Worm (Caenorhabditis elegans) whole organism, late embryonic: ENCODE results near the gene T06C12.14.
A peak's percentile ranks its signal among the peaks of the same experiment; 100 is the strongest.

Experiments
- C08G9.2 ChIP-seq: sonication (generic microtip); optimal IDR thresholded peaks from 2 replicates; lab custom pipeline; 2016; ENCODE audit warnings: mild to moderate bottlenecking, missing genetic modification characterization, moderate library complexity, missing compliant biosample characterization
- C38D4.7 ChIP-seq: fragments of 200-800 bp; sonication (Bioruptor generic); optimal IDR thresholded peaks from 2 replicates; lab custom pipeline; 2018; ENCODE audit warnings: mild to moderate bottlenecking, missing genetic modification characterization, moderate library complexity, missing compliant biosample characterization
- K02D7.2 ChIP-seq: sonication (generic microtip); optimal IDR thresholded peaks from 2 replicates; lab custom pipeline; 2017; ENCODE audit warnings: mild to moderate bottlenecking, missing genetic modification characterization, missing compliant biosample characterization
- K09A11.1 ChIP-seq: sonication (generic microtip); optimal IDR thresholded peaks from 2 replicates; lab custom pipeline; 2017; ENCODE audit warnings: antibody characterized with exemption, mild to moderate bottlenecking, missing genetic modification characterization, missing compliant biosample characterization; ENCODE audit not compliant: insufficient read depth
- ahr-1 ChIP-seq: sonication (generic microtip); optimal IDR thresholded peaks from 2 replicates; lab custom pipeline; 2016; ENCODE audit warnings: missing genetic modification characterization, missing compliant biosample characterization
- ceh-14 ChIP-seq: sonication (generic microtip); optimal IDR thresholded peaks from 2 replicates; lab custom pipeline; 2016; ENCODE audit warnings: missing genotype, missing genetic modification characterization, missing compliant biosample characterization
- ceh-2 ChIP-seq: sonication (generic microtip); optimal IDR thresholded peaks from 2 replicates; lab custom pipeline; 2016; ENCODE audit warnings: missing genotype, missing genetic modification characterization, missing compliant biosample characterization
- ceh-24 ChIP-seq: sonication (generic microtip); optimal IDR thresholded peaks from 2 replicates; lab custom pipeline; 2016; ENCODE audit warnings: mild to moderate bottlenecking, missing genetic modification characterization, missing compliant biosample characterization
- ceh-34 ChIP-seq: sonication (generic microtip); optimal IDR thresholded peaks from 2 replicates; lab custom pipeline; 2016; ENCODE audit warnings: mild to moderate bottlenecking, missing genetic modification characterization, missing compliant biosample characterization
- ceh-45 ChIP-seq: fragments of 200-800 bp; sonication (Bioruptor generic); IDR thresholded peaks from 2 replicates; pipeline ENCODE4 v1.3.6; 2022; ENCODE audit warnings: missing genetic modification reagents, missing genetic modification characterization, missing compliant biosample characterization
- ceh-48 ChIP-seq: sonication (generic microtip); optimal IDR thresholded peaks from 2 replicates; lab custom pipeline; 2016; ENCODE audit warnings: missing genetic modification characterization, inconsistent platforms, missing compliant biosample characterization
- ceh-6 ChIP-seq: fragments of 200-800 bp; sonication (Bioruptor generic); optimal IDR thresholded peaks from 2 replicates; lab custom pipeline; 2018; ENCODE audit warnings: mild to moderate bottlenecking, missing genetic modification characterization, missing compliant biosample characterization
- ceh-9 ChIP-seq: sonication (generic microtip); optimal IDR thresholded peaks from 2 replicates; lab custom pipeline; 2016; ENCODE audit warnings: mild to moderate bottlenecking, missing genetic modification characterization, inconsistent platforms, missing compliant biosample characterization
- che-1 ChIP-seq: sonication (generic microtip); optimal IDR thresholded peaks from 2 replicates; lab custom pipeline; 2016; ENCODE audit warnings: mild to moderate bottlenecking, missing genetic modification characterization, missing compliant biosample characterization
- dmd-4 ChIP-seq: sonication (generic microtip); optimal IDR thresholded peaks from 2 replicates; lab custom pipeline; 2016; ENCODE audit warnings: borderline replicate concordance, missing genetic modification characterization, missing compliant biosample characterization
- dve-1 ChIP-seq: sonication (generic microtip); optimal IDR thresholded peaks from 2 replicates; lab custom pipeline; 2017; ENCODE audit warnings: antibody characterized with exemption, mild to moderate bottlenecking, missing genetic modification characterization, missing compliant biosample characterization
- elt-2 ChIP-seq: sonication (generic microtip); optimal IDR thresholded peaks from 2 replicates; lab custom pipeline; 2016; ENCODE audit warnings: missing genetic modification reagents, missing genetic modification characterization, missing compliant biosample characterization
- elt-4 ChIP-seq: sonication (generic microtip); optimal IDR thresholded peaks from 2 replicates; lab custom pipeline; 2016; ENCODE audit warnings: missing genetic modification characterization, missing compliant biosample characterization
- fax-1 ChIP-seq: sonication (generic microtip); optimal IDR thresholded peaks from 2 replicates; lab custom pipeline; 2016; ENCODE audit warnings: missing genotype, missing genetic modification characterization, missing compliant biosample characterization
- fkh-6 ChIP-seq: sonication (generic microtip); optimal IDR thresholded peaks from 2 replicates; lab custom pipeline; 2016; ENCODE audit warnings: missing genetic modification characterization, missing compliant biosample characterization
- hlh-13 ChIP-seq: fragments of 200-800 bp; sonication (Bioruptor generic); optimal IDR thresholded peaks from 2 replicates; lab custom pipeline; 2018; ENCODE audit warnings: mild to moderate bottlenecking, missing genetic modification characterization, missing compliant biosample characterization
- hlh-15 ChIP-seq: sonication (generic microtip); optimal IDR thresholded peaks from 2 replicates; lab custom pipeline; 2016; ENCODE audit warnings: missing genetic modification characterization, missing compliant biosample characterization
- lim-6 ChIP-seq: sonication (generic microtip); optimal IDR thresholded peaks from 2 replicates; lab custom pipeline; 2016; ENCODE audit warnings: missing genetic modification characterization, missing compliant biosample characterization
- lin-11 ChIP-seq: fragments of 200-800 bp; sonication (Bioruptor generic); optimal IDR thresholded peaks from 2 replicates; lab custom pipeline; 2018; ENCODE audit warnings: mild to moderate bottlenecking, missing genetic modification characterization, missing compliant biosample characterization
- nfya-1 ChIP-seq: sonication (generic microtip); optimal IDR thresholded peaks from 2 replicates; lab custom pipeline; 2017; ENCODE audit warnings: missing genetic modification characterization, mild to moderate bottlenecking, missing compliant biosample characterization, antibody characterized with exemption, moderate library complexity
- nhr-232 ChIP-seq: sonication (generic microtip); optimal IDR thresholded peaks from 2 replicates; lab custom pipeline; 2016; ENCODE audit warnings: missing genetic modification characterization, missing compliant biosample characterization
- npax-4 ChIP-seq: sonication (generic microtip); optimal IDR thresholded peaks from 2 replicates; lab custom pipeline; 2016; ENCODE audit warnings: missing genetic modification characterization, missing compliant biosample characterization
- pag-3 ChIP-seq: sonication (generic microtip); optimal IDR thresholded peaks from 2 replicates; lab custom pipeline; 2016; ENCODE audit warnings: missing compliant biosample characterization, missing genetic modification characterization, borderline replicate concordance
- pat-9 ChIP-seq: fragments of 200-800 bp; sonication (Bioruptor generic); optimal IDR thresholded peaks from 2 replicates; lab custom pipeline; 2018; ENCODE audit warnings: mild to moderate bottlenecking, missing genetic modification characterization, moderate library complexity, missing compliant biosample characterization
- pax-1 ChIP-seq: fragments of 150-350 bp; optimal IDR thresholded peaks from 2 replicates; lab custom pipeline; 2014; ENCODE audit warnings: missing biosample characterization, missing genetic modification characterization
- pha-2 ChIP-seq: sonication (generic microtip); optimal IDR thresholded peaks from 2 replicates; lab custom pipeline; 2017; ENCODE audit warnings: mild to moderate bottlenecking, missing genetic modification characterization, missing compliant biosample characterization
- pha-4 ChIP-seq: fragments of 150-350 bp; optimal IDR thresholded peaks from 2 replicates; lab custom pipeline; 2018; ENCODE audit warnings: missing biosample characterization, missing genetic modification reagents, missing genetic modification characterization
- rnt-1 ChIP-seq: sonication (generic microtip); optimal IDR thresholded peaks from 2 replicates; lab custom pipeline; 2016; ENCODE audit warnings: missing genetic modification characterization, missing compliant biosample characterization
- sdc-2 ChIP-seq: sonication (generic microtip); optimal IDR thresholded peaks from 2 replicates; lab custom pipeline; 2016; ENCODE audit warnings: missing genotype, missing genetic modification characterization, missing compliant biosample characterization
- tbx-2 ChIP-seq: sonication (generic microtip); optimal IDR thresholded peaks from 2 replicates; lab custom pipeline; 2016; ENCODE audit warnings: missing genetic modification characterization, missing compliant biosample characterization
- tbx-7 ChIP-seq: sonication (generic microtip); optimal IDR thresholded peaks from 2 replicates; lab custom pipeline; 2016; ENCODE audit warnings: missing genotype, missing genetic modification characterization, missing compliant biosample characterization
- ttx-3 ChIP-seq: sonication (generic microtip); optimal IDR thresholded peaks from 2 replicates; lab custom pipeline; 2016; ENCODE audit warnings: missing genetic modification reagents, missing genetic modification characterization, missing compliant biosample characterization
- zip-5 ChIP-seq: sonication (generic microtip); optimal IDR thresholded peaks from 2 replicates; lab custom pipeline; 2016; ENCODE audit warnings: missing genetic modification characterization, missing compliant biosample characterization
- ztf-16 ChIP-seq: sonication (generic microtip); optimal IDR thresholded peaks from 2 replicates; lab custom pipeline; 2017; ENCODE audit warnings: missing genetic modification characterization, missing compliant biosample characterization

The T06C12.14 gene

DNA sequence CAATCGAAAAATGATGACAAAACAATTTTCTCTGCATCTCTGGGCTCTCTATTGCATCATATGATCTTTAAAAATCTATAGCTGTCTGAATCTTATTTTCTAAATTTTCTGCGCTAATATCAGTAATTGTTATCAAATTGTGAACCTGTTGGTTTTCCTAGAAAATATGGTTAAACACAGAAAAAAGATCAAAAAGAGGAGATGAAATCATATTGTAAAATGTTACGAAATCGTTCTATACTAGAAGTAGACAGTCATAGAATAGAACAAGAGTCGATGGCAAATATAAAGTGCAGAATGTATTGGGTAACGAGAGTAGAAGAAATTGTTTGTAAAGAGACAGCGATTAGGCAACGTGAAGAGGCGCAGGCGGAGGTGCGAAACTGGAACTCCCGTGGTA lies 19.1 kb upstream of the T06C12.14 start:
- peak; percentile 32 for TF ChIP-seq elt-2
- TF ChIP-seq ceh-48 (tag; lab: Kevin White, UChicago): no peak
- no peak for TF ChIP-seq pha-4 (tag; lab: Kevin White, UChicago)

DNA sequence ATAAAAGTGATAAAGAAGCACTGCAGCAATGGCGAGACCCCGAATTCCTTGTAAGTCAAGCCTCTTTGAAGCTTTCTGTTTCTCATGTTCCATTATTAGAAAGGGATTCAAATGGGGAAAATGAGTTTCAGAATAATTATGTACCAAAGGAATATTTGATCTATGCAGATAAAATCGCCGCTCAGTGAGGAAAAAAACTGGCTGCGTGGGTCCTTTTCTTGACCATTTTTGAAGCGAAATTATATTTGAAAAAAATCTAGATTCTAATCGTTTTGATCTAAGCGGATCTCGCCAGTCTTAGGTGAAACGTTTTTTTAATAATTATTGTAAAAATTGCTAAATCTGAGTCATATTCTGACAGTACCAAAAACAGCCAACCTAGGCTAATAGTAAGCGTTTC lies 15.1 kb upstream of the T06C12.14 start, which contains the start of gene oac-42:
oac-42 (minus strand) TSS at position 101 of the 400 bp plus-strand sequence.
- no peak for TF ChIP-seq K02D7.2 (tag; lab: Kevin White, UChicago)
- TF ChIP-seq ceh-45: no peak
- TF ChIP-seq rnt-1 (tag; lab: Kevin White, UChicago): no peak
- TF ChIP-seq nhr-232 (tag; lab: Kevin White, UChicago): no peak
- TF ChIP-seq lin-11 (tag; lab: Kevin White, UChicago): no peak
- no peak for TF ChIP-seq pha-4 (tag; lab: Kevin White, UChicago)
- no peak for TF ChIP-seq ceh-9 (tag; lab: Kevin White, UChicago)
- no peak for TF ChIP-seq lim-6 (tag; lab: Kevin White, UChicago)
- no peak for TF ChIP-seq hlh-13
- TF ChIP-seq C38D4.7 (GFP tag; lab: Kevin White, UChicago): no peak
- no peak for TF ChIP-seq pha-2
- TF ChIP-seq dmd-4 (tag; lab: Kevin White, UChicago): no peak
- no peak for TF ChIP-seq ceh-6 (GFP tag; lab: Kevin White, UChicago)
- TF ChIP-seq tbx-7 (tag; lab: Kevin White, UChicago): no peak

DNA sequence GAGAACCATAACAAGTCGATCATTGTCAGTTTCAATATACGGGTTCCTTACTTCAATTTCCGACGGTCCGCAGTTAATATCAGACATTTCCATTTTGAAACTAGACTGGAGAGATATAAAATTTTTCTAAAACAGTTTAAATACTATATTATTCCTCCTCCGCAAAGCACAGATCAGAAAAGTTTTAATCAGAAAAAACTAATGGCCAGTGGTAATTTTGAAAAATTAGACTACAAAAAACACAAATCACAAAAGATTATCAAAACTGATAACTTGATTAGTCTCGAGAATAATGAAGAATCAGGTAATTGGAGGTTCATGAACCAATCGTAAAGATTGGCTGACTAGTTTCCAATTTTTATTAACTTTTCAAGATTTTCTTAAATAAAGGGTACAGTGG lies 13.8 kb upstream of the T06C12.14 start, which contains the start of gene T06C12.9:
T06C12.9 (minus strand) TSS at position 101 of the 400 bp plus-strand sequence.
- TF ChIP-seq che-1 (tag; lab: Kevin White, UChicago) (no peak), dve-1 (tag; lab: Kevin White, UChicago) (no peak), zip-5 (tag; lab: Kevin White, UChicago) (no peak), ztf-16 (no peak), hlh-15 (tag; lab: Kevin White, UChicago) (no peak), fkh-6 (tag; lab: Kevin White, UChicago) (no peak), ceh-34 (tag; lab: Kevin White, UChicago) (no peak)

DNA sequence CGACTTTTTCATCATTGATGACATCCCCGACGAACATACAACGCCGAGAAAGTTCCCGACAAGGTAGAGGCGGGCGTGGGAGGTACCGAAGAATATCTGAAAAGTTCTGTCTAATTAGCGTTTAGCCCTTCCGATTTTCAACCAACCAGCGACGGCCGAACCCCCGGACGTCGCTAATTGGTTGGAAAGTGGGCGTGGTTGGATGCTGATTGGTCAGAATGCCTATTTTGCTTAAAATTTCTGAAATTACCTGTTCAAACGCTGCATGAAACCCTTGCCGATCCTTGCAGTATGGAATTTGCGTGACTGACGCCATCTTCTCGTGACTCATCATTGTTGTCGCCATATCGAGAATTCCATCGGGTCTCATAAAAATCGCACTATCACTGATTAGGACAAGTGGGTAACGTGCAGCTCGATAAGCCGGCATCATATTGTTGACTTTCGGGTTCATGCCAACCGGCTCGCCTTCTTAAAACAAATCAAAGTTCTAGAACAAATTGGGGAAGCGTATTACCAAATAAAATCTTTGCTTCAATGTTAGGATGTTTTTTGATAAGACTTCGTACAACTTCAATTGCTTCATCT lies 12.0 kb upstream of the T06C12.14 start:
- TF ChIP-seq nfya-1 (peak; percentile 34), ceh-24 (tag; lab: Kevin White, UChicago) (no peak), elt-2 (peak; percentile 66), zip-5 (tag; lab: Kevin White, UChicago) (no peak), tbx-2 (tag; lab: Kevin White, UChicago) (no peak)

DNA sequence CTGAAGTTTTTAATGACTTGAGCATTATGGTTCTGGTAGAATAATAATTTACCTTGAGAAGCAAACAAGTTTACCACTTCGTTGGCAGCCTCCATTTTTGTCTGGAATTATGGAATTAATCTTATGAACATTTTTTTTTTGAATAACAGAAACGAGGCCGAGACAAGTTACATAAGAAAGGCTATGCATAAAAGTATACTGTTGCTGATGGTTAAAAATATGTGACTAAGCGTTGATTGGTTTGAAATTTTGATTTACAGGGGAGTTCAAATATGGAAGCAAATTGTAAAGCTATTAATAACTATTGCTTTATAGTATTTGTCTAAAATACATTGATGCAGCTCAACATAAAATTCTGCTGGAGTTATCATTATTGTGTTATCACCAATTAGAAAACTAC lies 11.0 kb upstream of the T06C12.14 start, which contains the start of gene cgt-1:
cgt-1 (minus strand) TSS at position 101 of the 400 bp plus-strand sequence.
- TF ChIP-seq sdc-2 (no peak), npax-4 (no peak), pha-4 (tag; lab: Kevin White, UChicago) (no peak), K09A11.1 (tag; lab: Kevin White, UChicago) (no peak), pag-3 (tag; lab: Kevin White, UChicago) (no peak), elt-4 (tag; lab: Kevin White, UChicago) (no peak), fax-1 (tag; lab: Kevin White, UChicago) (no peak), C08G9.2 (no peak), ceh-2 (no peak), dve-1 (tag; lab: Kevin White, UChicago) (no peak), ceh-14 (tag; lab: Kevin White, UChicago) (no peak), pax-1 (tag; lab: Kevin White, UChicago) (no peak), ahr-1 (no peak), pat-9 (no peak), ceh-9 (tag; lab: Kevin White, UChicago) (no peak), ttx-3 (no peak)
- TF ChIP-seq, all 69 proteins: peak for 0
